ENCODE assay signal across 3 worm cellular contexts in the genomic region with DNA sequence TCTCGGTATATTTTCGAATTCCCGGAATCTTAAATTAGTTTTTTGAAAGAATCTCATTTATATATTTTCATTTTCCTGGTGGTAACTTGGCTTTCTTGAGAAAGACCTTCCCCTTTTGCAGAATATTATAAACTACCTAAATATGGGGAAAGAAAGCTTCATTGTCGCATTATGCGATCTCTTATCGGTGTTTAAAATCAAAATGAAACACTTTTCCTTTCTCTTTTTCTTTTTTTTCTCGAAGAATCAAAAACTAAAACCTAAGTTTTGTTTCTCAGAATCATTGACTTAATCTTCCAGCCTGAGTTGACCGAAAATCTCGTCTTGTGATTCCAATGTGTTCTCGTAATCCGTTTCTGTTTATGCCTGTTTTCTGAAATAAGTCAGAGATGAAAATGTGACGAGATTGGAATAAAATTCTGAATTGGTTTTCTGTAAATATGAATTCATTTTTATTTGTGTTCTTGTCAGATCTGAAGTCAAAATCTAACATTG.
TF ChIP-seq lines count a peak whose summit lies in the region.

No protein-coding gene starts in this region.

TF ChIP-seq in whole organism, L1 larva, 84 proteins besides CTCF, POLR2A, EP300 and RAD21 (continues in another document):
- TF ChIP-seq nhr-12 (tag; optimal IDR thresholded peaks at IDR 0.05; lab: Kevin White, UChicago) (no peak), nhr-76 (tag; optimal IDR thresholded peaks at IDR 0.05; lab: Kevin White, UChicago) (no peak), Y116A8C.19 (tag; optimal IDR thresholded peaks at IDR 0.05; lab: Kevin White, UChicago; ENCODE audit: borderline replicate concordance) (no peak), lin-15B (tag; optimal IDR thresholded peaks at IDR 0.05; lab: Kevin White, UChicago) (no peak), nhr-237 (tag; optimal IDR thresholded peaks at IDR 0.05; lab: Kevin White, UChicago) (no peak), zag-1 (tag; optimal IDR thresholded peaks at IDR 0.05; lab: Kevin White, UChicago) (no peak), aly-2 (tag; optimal IDR thresholded peaks at IDR 0.05; lab: Kevin White, UChicago) (no peak), hpl-2 (GFP tag; optimal IDR thresholded peaks at IDR 0.05; lab: Kevin White, UChicago) (no peak), ama-1 (optimal IDR thresholded peaks at IDR 0.05; lab: Kevin White, UChicago) (no peak), alr-1 (tag; optimal IDR thresholded peaks at IDR 0.05; lab: Kevin White, UChicago; ENCODE audit: borderline replicate concordance) (no peak), dsc-1 (tag; optimal IDR thresholded peaks at IDR 0.05; lab: Kevin White, UChicago) (peak; percentile 83), nhr-90 (tag; optimal IDR thresholded peaks at IDR 0.05; lab: Kevin White, UChicago; ENCODE audit: poor library complexity) (no peak), pax-3 (tag; optimal IDR thresholded peaks at IDR 0.05; lab: Kevin White, UChicago) (peak; percentile 35), zip-4 (GFP tag; optimal IDR thresholded peaks at IDR 0.05; lab: Kevin White, UChicago) (no peak), blmp-1 (tag; optimal IDR thresholded peaks at IDR 0.05; lab: Kevin White, UChicago) (peak; percentile 37), tbx-2 (tag; optimal IDR thresholded peaks at IDR 0.05; lab: Kevin White, UChicago) (no peak), vab-15 (tag; optimal IDR thresholded peaks at IDR 0.05; lab: Kevin White, UChicago) (no peak), snpc-4 (tag; optimal IDR thresholded peaks at IDR 0.05; lab: Kevin White, UChicago) (no peak), ceh-63 (GFP tag; optimal IDR thresholded peaks at IDR 0.05; lab: Kevin White, UChicago) (no peak), sox-4 (tag; optimal IDR thresholded peaks at IDR 0.05; lab: Kevin White, UChicago) (peak; percentile 18), lir-3 (tag; optimal IDR thresholded peaks at IDR 0.05; lab: Kevin White, UChicago; ENCODE audit: poor library complexity) (no peak), egl-27 (tag; optimal IDR thresholded peaks at IDR 0.05; lab: Kevin White, UChicago) (no peak), fkh-8 (tag; optimal IDR thresholded peaks at IDR 0.05; lab: Kevin White, UChicago) (peak; percentile 70), nhr-77 (tag; optimal IDR thresholded peaks at IDR 0.05; lab: Kevin White, UChicago) (no peak), efl-1 (optimal IDR thresholded peaks at IDR 0.05; lab: Kevin White, UChicago) (no peak), efl-1 (GFP tag; optimal IDR thresholded peaks at IDR 0.05 in 1 of 2; lab: Kevin White, UChicago) (no peak), grh-1 (GFP tag; IDR thresholded peaks at IDR 0.05; lab: Robert Waterston, UW) (no peak), efl-3 (GFP tag; optimal IDR thresholded peaks at IDR 0.05; lab: Kevin White, UChicago) (no peak), pqm-1 (tag; optimal IDR thresholded peaks at IDR 0.05; lab: Kevin White, UChicago) (no peak)

TF ChIP-seq in whole organism, L2 larva, 48 proteins besides CTCF, POLR2A, EP300 and RAD21:
- TF ChIP-seq nhr-21 (tag; optimal IDR thresholded peaks at IDR 0.05; lab: Kevin White, UChicago) (peak; percentile 3), elt-1 (tag; optimal IDR thresholded peaks at IDR 0.05; lab: Kevin White, UChicago) (no peak), F13H6.1 (tag; optimal IDR thresholded peaks at IDR 0.05; lab: Kevin White, UChicago) (no peak), ceh-16 (tag; optimal IDR thresholded peaks at IDR 0.05; lab: Kevin White, UChicago) (no peak), alr-1 (tag; optimal IDR thresholded peaks at IDR 0.05; lab: Kevin White, UChicago) (no peak), peb-1 (tag; optimal IDR thresholded peaks at IDR 0.05; lab: Kevin White, UChicago) (no peak), aly-2 (tag; optimal IDR thresholded peaks at IDR 0.05; lab: Kevin White, UChicago) (no peak), nhr-10 (tag; optimal IDR thresholded peaks at IDR 0.05; lab: Kevin White, UChicago) (no peak), unc-55 (GFP tag; optimal IDR thresholded peaks at IDR 0.05; lab: Kevin White, UChicago) (peak; percentile 31), sem-4 (tag; optimal IDR thresholded peaks at IDR 0.05; lab: Kevin White, UChicago) (no peak), lin-13 (GFP tag; optimal IDR thresholded peaks at IDR 0.05; lab: Kevin White, UChicago) (no peak), mdl-1 (tag; optimal IDR thresholded peaks at IDR 0.05; lab: Kevin White, UChicago) (no peak), ztf-11 (tag; optimal IDR thresholded peaks at IDR 0.05; lab: Kevin White, UChicago) (no peak), R02D3.7 (tag; optimal IDR thresholded peaks at IDR 0.05; lab: Kevin White, UChicago) (no peak), ama-1 (optimal IDR thresholded peaks at IDR 0.05; lab: Kevin White, UChicago) (no peak)

TF ChIP-seq in whole organism, L3 larva, 47 proteins besides CTCF, POLR2A, EP300 and RAD21:
- TF ChIP-seq sea-2 (GFP tag; optimal IDR thresholded peaks at IDR 0.05; lab: Kevin White, UChicago), result no peak
- TF ChIP-seq elt-1 (tag; optimal IDR thresholded peaks at IDR 0.05; lab: Kevin White, UChicago), result peak; percentile 95
TF ChIP-seq in whole organism, L3 larva: peak in this region for 1.
